Worm (Caenorhabditis elegans): ENCODE results near the gene C30A5.10.

- TF ChIP-seq egl-27 (tag; optimal IDR thresholded peaks at IDR 0.05) (no peak), zfp-2 (tag; optimal IDR thresholded peaks at IDR 0.05) (no peak), pqm-1 (tag; optimal IDR thresholded peaks at IDR 0.05) (no peak), lin-39 (tag; optimal IDR thresholded peaks at IDR 0.05) (no peak), nhr-28 (tag; optimal IDR thresholded peaks at IDR 0.05) (no peak), unc-62 (GFP tag; optimal IDR thresholded peaks at IDR 0.05 in 1 of 2) (no peak), unc-62 (tag; optimal IDR thresholded peaks at IDR 0.05) (no peak), gei-8 (GFP tag; optimal IDR thresholded peaks at IDR 0.05) (no peak), nhr-10 (tag; optimal IDR thresholded peaks at IDR 0.05) (no peak)
Measured at ce11 chrIII:8190505-8190904, 19.2 kb downstream of the C30A5.10 start, which contains the start of gene C50C3.19.

All from whole organism, L4 larva.